Worm (Caenorhabditis elegans): ENCODE measurements around the gene clec-1.

DNA sequence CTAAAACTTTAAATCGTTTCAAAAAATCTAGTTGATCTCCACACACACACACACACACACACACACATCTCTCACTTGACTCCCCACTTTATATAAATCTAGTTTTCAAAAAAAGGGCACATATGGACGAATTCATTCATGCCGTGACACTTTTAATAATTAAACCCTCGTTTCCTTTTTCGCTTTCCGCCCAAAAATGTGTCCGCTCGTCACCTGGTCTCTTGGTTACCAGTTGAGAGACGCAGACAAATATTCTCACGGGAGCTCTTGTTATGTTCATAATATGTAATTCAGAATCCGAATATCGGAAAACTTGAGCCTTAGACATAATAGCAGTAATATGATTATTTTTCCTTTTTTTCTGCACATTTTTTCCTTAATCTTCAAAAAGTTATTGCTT lies 48.0 kb upstream of the clec-1 start:
- TF ChIP-seq klf-2 (GFP tag; conservative IDR thresholded peaks at IDR 0.05) (no peak), ztf-23 (GFP tag; IDR thresholded peaks at IDR 0.05) (no peak), T22C8.4 (GFP tag; IDR thresholded peaks at IDR 0.05) (no peak), ref-1 (GFP tag; conservative IDR thresholded peaks at IDR 0.05) (no peak), flt-1 (GFP tag; IDR thresholded peaks at IDR 0.05) (no peak)

Measured in whole organism, midembryonic.